Worm (Caenorhabditis elegans) whole organism, L4 larva: ENCODE results near the gene col-71.

Experiments
- D1046.2 ChIP-seq: fragments of 200-800 bp; sonication (Bioruptor generic); IDR thresholded peaks from 2 replicates; pipeline ENCODE4 v1.3.6; 2022; ENCODE audit warnings: missing genetic modification characterization, missing compliant biosample characterization
- F10B5.3 ChIP-seq: sonication (generic microtip); optimal IDR thresholded peaks from 2 replicates; lab custom pipeline; 2016; ENCODE audit warnings: mild to moderate bottlenecking, missing genetic modification characterization, missing compliant biosample characterization
- F37D6.2 ChIP-seq: sonication (generic microtip); optimal IDR thresholded peaks from 2 replicates; lab custom pipeline; 2016; ENCODE audit warnings: mild to moderate bottlenecking, missing genetic modification characterization, missing compliant biosample characterization
- F49E8.2 ChIP-seq: sonication (generic microtip); optimal IDR thresholded peaks from 2 replicates; lab custom pipeline; 2016; ENCODE audit warnings: missing compliant biosample characterization, mild to moderate bottlenecking, missing genetic modification characterization, borderline replicate concordance
- R02D3.7 ChIP-seq: fragments of 150-350 bp; sonication (generic microtip); optimal IDR thresholded peaks from 3 replicates; lab custom pipeline; 2014; ENCODE audit warnings: missing biosample characterization, missing genetic modification characterization
- T26A8.4 ChIP-seq: fragments of 200-800 bp; sonication (Bioruptor generic); IDR thresholded peaks from 2 replicates; pipeline ENCODE4 v1.3.6; 2022; ENCODE audit warnings: missing genetic modification characterization, missing compliant biosample characterization
- Y105C5A.15 ChIP-seq: fragments of 200-800 bp; sonication (Bioruptor generic); IDR thresholded peaks from 2 replicates; pipeline ENCODE4 v1.3.6; 2022; ENCODE audit warnings: missing genetic modification characterization, missing compliant biosample characterization
- Y48G9A.11 ChIP-seq: fragments of 200-800 bp; sonication (Bioruptor generic); IDR thresholded peaks from 2 replicates; pipeline ENCODE4 v1.3.6; 2022; ENCODE audit warnings: missing genetic modification reagents, missing genetic modification characterization, missing compliant biosample characterization
- ama-1 ChIP-seq: fragments of 150-350 bp; optimal IDR thresholded peaks from 2 replicates; lab custom pipeline; 2014; ENCODE audit warnings: inconsistent platforms, mixed read lengths
- arid-1 ChIP-seq: fragments of 200-800 bp; sonication (Bioruptor generic); conservative IDR thresholded peaks from 2 replicates; pipeline ENCODE4 v1.3.6; 2022; ENCODE audit warnings: missing genetic modification reagents, missing genetic modification characterization, missing compliant biosample characterization
- ceh-32 ChIP-seq: sonication (generic microtip); optimal IDR thresholded peaks from 2 replicates; lab custom pipeline; 2016; ENCODE audit warnings: mild to moderate bottlenecking, missing genetic modification characterization, missing compliant biosample characterization; ENCODE audit not compliant: poor library complexity
- ceh-82 ChIP-seq: sonication (generic microtip); optimal IDR thresholded peaks from 2 replicates; lab custom pipeline; 2017; ENCODE audit warnings: missing biosample characterization, missing genetic modification characterization
- daf-12 ChIP-seq: fragments of 150-350 bp; optimal IDR thresholded peaks from 2 replicates; lab custom pipeline; 2014; ENCODE audit warnings: missing biosample characterization, missing genetic modification reagents, missing genetic modification characterization
- daf-19 ChIP-seq: fragments of 200-800 bp; sonication (Bioruptor generic); conservative IDR thresholded peaks from 2 replicates; pipeline ENCODE4 v1.3.6; 2022; ENCODE audit warnings: missing genetic modification characterization, missing compliant biosample characterization
- daf-8 ChIP-seq: fragments of 200-800 bp; sonication (Bioruptor generic); IDR thresholded peaks from 2 replicates; pipeline ENCODE4 v1.3.6; 2022; ENCODE audit warnings: missing genetic modification characterization, missing compliant biosample characterization
- duxl-1 ChIP-seq: sonication (generic microtip); optimal IDR thresholded peaks from 2 replicates; lab custom pipeline; 2016; ENCODE audit warnings: mild to moderate bottlenecking, missing genetic modification characterization, moderate library complexity, missing compliant biosample characterization; ENCODE audit not compliant: poor library complexity
- fkh-10 ChIP-seq: fragments of 150-350 bp; optimal IDR thresholded peaks from 2 replicates; lab custom pipeline; 2014; ENCODE audit warnings: missing biosample characterization, missing genetic modification reagents, missing genetic modification characterization
- fos-1 ChIP-seq: fragments of 150-350 bp; optimal IDR thresholded peaks from 2 replicates; lab custom pipeline; 2014; ENCODE audit warnings: missing biosample characterization, missing genetic modification characterization
- hlh-11 ChIP-seq: fragments of 200-800 bp; sonication (Bioruptor generic); optimal IDR thresholded peaks from 2 replicates; lab custom pipeline; 2018; ENCODE audit warnings: mild to moderate bottlenecking, missing genetic modification characterization, missing compliant biosample characterization
- hlh-30 ChIP-seq: sonication (generic microtip); optimal IDR thresholded peaks from 2 replicates; lab custom pipeline; 2017; ENCODE audit warnings: antibody characterized with exemption, mild to moderate bottlenecking, missing genetic modification characterization, missing compliant biosample characterization; ENCODE audit not compliant: insufficient read depth
- hmg-1.1 ChIP-seq: fragments of 200-800 bp; sonication (Bioruptor generic); IDR thresholded peaks from 2 replicates; pipeline ENCODE4 v1.3.6; 2022; ENCODE audit warnings: missing genetic modification reagents, missing genetic modification characterization, missing compliant biosample characterization
- jun-1 ChIP-seq: fragments of 150-350 bp; optimal IDR thresholded peaks from 2 replicates; lab custom pipeline; 2014; ENCODE audit warnings: missing biosample characterization, missing genetic modification reagents, missing genetic modification characterization
- lin-29 ChIP-seq: fragments of 200-800 bp; sonication (Bioruptor generic); IDR thresholded peaks from 2 replicates; pipeline ENCODE4 v1.3.6; 2022; ENCODE audit warnings: missing genetic modification reagents, missing genetic modification characterization, missing compliant biosample characterization
- mdl-1 ChIP-seq, 2 experiments: fragments of 150-350 bp in 1 of 2; sonication (generic microtip) in 1 of 2; optimal IDR thresholded peaks; 2 replicates each; lab custom pipeline; 2014 to 2017; ENCODE audit warnings: missing biosample characterization in 2 of 2, missing genetic modification characterization in 2 of 2
- mdt-29 ChIP-seq: fragments of 200-800 bp; sonication (Bioruptor generic); IDR thresholded peaks from 2 replicates; pipeline ENCODE4 v1.3.6; 2022; ENCODE audit warnings: missing genetic modification reagents, missing genetic modification characterization, missing compliant biosample characterization
- mes-2 ChIP-seq: sonication (generic microtip); optimal IDR thresholded peaks from 2 replicates; lab custom pipeline; 2016; ENCODE audit warnings: missing genotype, mild to moderate bottlenecking, missing genetic modification characterization, missing compliant biosample characterization; ENCODE audit not compliant: poor library complexity, severe bottlenecking
- mxl-3 ChIP-seq: fragments of 200-800 bp; sonication (Bioruptor generic); optimal IDR thresholded peaks from 2 replicates; lab custom pipeline; 2018; ENCODE audit warnings: mild to moderate bottlenecking, missing genetic modification characterization, missing compliant biosample characterization
- nhr-111 ChIP-seq: fragments of 200-800 bp; sonication (Bioruptor generic); optimal IDR thresholded peaks from 2 replicates; lab custom pipeline; 2018; ENCODE audit warnings: mild to moderate bottlenecking, missing genetic modification characterization, missing compliant biosample characterization
- nhr-25 ChIP-seq: sonication (generic microtip); optimal IDR thresholded peaks from 2 replicates; lab custom pipeline; 2017; ENCODE audit warnings: missing genetic modification characterization, mild to moderate bottlenecking, missing compliant biosample characterization, antibody characterized with exemption, moderate library complexity, borderline replicate concordance; ENCODE audit not compliant: insufficient read depth
- nhr-28 ChIP-seq: fragments of 150-350 bp; optimal IDR thresholded peaks from 2 replicates; lab custom pipeline; 2014; ENCODE audit warnings: missing biosample characterization, missing genetic modification characterization
- nhr-41 ChIP-seq: fragments of 200-800 bp; sonication (Bioruptor generic); IDR thresholded peaks from 2 replicates; pipeline ENCODE4 v1.3.6; 2022; ENCODE audit warnings: missing genetic modification reagents, missing genetic modification characterization, missing compliant biosample characterization
- nhr-42 ChIP-seq: fragments of 200-800 bp; sonication (Bioruptor generic); IDR thresholded peaks from 2 replicates; pipeline ENCODE4 v1.3.6; 2022; ENCODE audit warnings: missing genetic modification characterization, missing compliant biosample characterization
- nhr-48 ChIP-seq: sonication (generic microtip); optimal IDR thresholded peaks from 2 replicates; lab custom pipeline; 2016; ENCODE audit warnings: mild to moderate bottlenecking, missing genetic modification characterization, missing compliant biosample characterization
- nhr-6 ChIP-seq: fragments of 150-350 bp; optimal IDR thresholded peaks from 2 replicates; lab custom pipeline; 2014; ENCODE audit warnings: missing biosample characterization, missing genetic modification characterization
- nhr-76 ChIP-seq: fragments of 150-350 bp; optimal IDR thresholded peaks from 2 replicates; lab custom pipeline; 2014; ENCODE audit warnings: missing biosample characterization, missing genetic modification characterization
- nhr-77 ChIP-seq: fragments of 150-350 bp; optimal IDR thresholded peaks from 2 replicates; lab custom pipeline; 2014; ENCODE audit warnings: missing biosample characterization, missing genetic modification characterization
- pqm-1 ChIP-seq: sonication (generic microtip); optimal IDR thresholded peaks from 2 replicates; lab custom pipeline; 2017; ENCODE audit warnings: missing biosample characterization, missing genetic modification characterization
- saeg-2 ChIP-seq: fragments of 200-800 bp; sonication (Bioruptor generic); IDR thresholded peaks from 2 replicates; pipeline ENCODE4 v1.3.6; 2022; ENCODE audit warnings: missing genetic modification reagents, missing genetic modification characterization, missing compliant biosample characterization
- sdz-12 ChIP-seq: fragments of 200-800 bp; sonication (Bioruptor generic); optimal IDR thresholded peaks from 2 replicates; lab custom pipeline; 2018; ENCODE audit warnings: mild to moderate bottlenecking, missing genetic modification characterization, missing compliant biosample characterization
- snpc-1.2 ChIP-seq: fragments of 200-800 bp; sonication (Bioruptor generic); IDR thresholded peaks from 2 replicates; pipeline ENCODE4 v1.3.6; 2022; ENCODE audit warnings: missing genetic modification reagents, missing genetic modification characterization, missing compliant biosample characterization
- snpc-4 ChIP-seq: fragments of 150-350 bp; optimal IDR thresholded peaks from 2 replicates; lab custom pipeline; 2014; ENCODE audit warnings: missing biosample characterization, missing genetic modification characterization
- spr-1 ChIP-seq: sonication (generic microtip); optimal IDR thresholded peaks from 2 replicates; lab custom pipeline; 2016; ENCODE audit warnings: mild to moderate bottlenecking, missing genetic modification characterization, missing compliant biosample characterization
- tra-1 ChIP-seq: fragments of 200-800 bp; sonication (Bioruptor generic); IDR thresholded peaks from 2 replicates; pipeline ENCODE4 v1.3.6; 2022; ENCODE audit warnings: missing genetic modification reagents, missing genetic modification characterization, missing compliant biosample characterization
- unc-39 ChIP-seq: sonication (generic microtip); optimal IDR thresholded peaks from 2 replicates; lab custom pipeline; 2017; ENCODE audit warnings: missing biosample characterization, missing genetic modification characterization
- unc-62 ChIP-seq, 3 experiments: fragments of 150-350 bp in 1 of 3; sonication (generic microtip); optimal IDR thresholded peaks in 2 of 3; peaks in 1 of 3; 1 replicate in 1 of 3; 2 replicates in 2 of 3; lab custom pipeline; 2014 to 2017; ENCODE audit warnings: missing biosample characterization in 3 of 3, missing genetic modification characterization in 3 of 3, missing genetic modification reagents in 3 of 3, missing genotype in 1 of 3
- vab-7 ChIP-seq: fragments of 200-800 bp; sonication (Bioruptor generic); IDR thresholded peaks from 2 replicates; pipeline ENCODE4 v1.3.6; 2022; ENCODE audit warnings: missing genetic modification reagents, missing genetic modification characterization, missing compliant biosample characterization
- zfp-2 ChIP-seq: sonication (generic microtip); optimal IDR thresholded peaks from 2 replicates; lab custom pipeline; 2016; ENCODE audit warnings: mild to moderate bottlenecking, missing genetic modification characterization, missing compliant biosample characterization
- zfp-3 ChIP-seq: fragments of 200-800 bp; sonication (Bioruptor generic); conservative IDR thresholded peaks from 2 replicates; pipeline ENCODE4 v1.3.6; 2022; ENCODE audit warnings: missing genetic modification reagents, missing genetic modification characterization, missing compliant biosample characterization
- ztf-7 ChIP-seq: fragments of 150-350 bp; optimal IDR thresholded peaks from 2 replicates; lab custom pipeline; 2014; ENCODE audit warnings: missing biosample characterization, missing genetic modification characterization

The col-71 gene

DNA sequence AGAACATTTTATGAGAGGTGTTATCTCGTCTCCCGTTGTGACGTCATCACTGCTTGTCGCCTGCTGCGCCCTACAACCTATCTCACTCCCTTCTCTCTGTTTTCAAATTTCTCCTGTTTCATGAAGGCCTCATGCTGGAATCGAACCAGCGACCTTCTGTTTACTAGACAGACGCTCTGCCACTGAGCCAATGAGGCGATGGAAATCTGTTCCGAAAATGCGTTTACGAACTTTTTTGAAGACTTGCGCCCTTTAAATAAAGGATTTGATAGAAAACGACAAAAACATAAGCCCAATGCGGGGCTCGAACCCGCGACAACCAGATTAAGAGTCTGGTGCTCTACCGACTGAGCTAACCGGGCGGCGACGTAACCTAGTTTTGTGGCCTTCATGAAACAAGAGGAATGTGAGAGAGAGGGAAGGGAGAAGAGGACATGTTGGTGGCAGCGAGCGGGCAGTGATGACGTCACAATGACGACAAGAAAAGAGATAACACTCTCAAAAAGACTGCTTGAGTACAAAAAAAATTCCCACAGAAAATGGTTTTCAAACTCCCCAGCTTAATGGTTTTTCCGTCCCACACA lies 16.7 kb upstream of the col-71 start, which contains the start of gene clec-126 (continued):
- 0 out of 2 replicates have a peak, but pooled peaks have one; percentile 11 for TF ChIP-seq zfp-3
- peak; percentile 59 for TF ChIP-seq ztf-7 (tag; lab: Kevin White, UChicago)
- TF ChIP-seq fkh-10 (GFP tag; lab: Kevin White, UChicago) = peak; percentile 30
- TF ChIP-seq Y105C5A.15 (GFP tag; lab: Robert Waterston, UW) = peak; percentile 31; the same call in 1 of the 2 replicates
- TF ChIP-seq nhr-42 = no peak; the same call in 1 of the 2 replicates
- 0 out of 2 replicates have a peak, but pooled peaks have one; percentile 10 for TF ChIP-seq lin-29
- no peak for TF ChIP-seq daf-8 (GFP tag; lab: Robert Waterston, UW)
- TF ChIP-seq spr-1 (tag; lab: Kevin White, UChicago) = peak; percentile 91
- TF ChIP-seq duxl-1 = peak; percentile 67
- TF ChIP-seq zfp-2 (tag; lab: Kevin White, UChicago) = peak; percentile 65
- no peak for TF ChIP-seq nhr-25 (tag; lab: Kevin White, UChicago)
- TF ChIP-seq mdt-29 (GFP tag; lab: Robert Waterston, UW) = 0 out of 2 replicates have a peak, but pooled peaks have one; percentile 63
- TF ChIP-seq snpc-1.2 (GFP tag; lab: Robert Waterston, UW) = peak; percentile 73
- peak; percentile 58 for TF ChIP-seq mes-2 (tag; lab: Kevin White, UChicago)
- TF ChIP-seq F49E8.2 (tag; lab: Kevin White, UChicago) = peak; percentile 65
- peak; percentile 11 for TF ChIP-seq nhr-111 (GFP tag; lab: Kevin White, UChicago)
- TF ChIP-seq unc-62 (GFP tag; optimal IDR thresholded peaks at IDR 0.05 in 1 of 2; lab: Kevin White, UChicago) = peak in 1 of 2 experiments; percentile 64
- TF ChIP-seq unc-62 (tag; optimal IDR thresholded peaks at IDR 0.05; lab: Kevin White, UChicago) = no peak
- TF ChIP-seq hlh-11 (tag; lab: Kevin White, UChicago) = peak; percentile 84
- TF ChIP-seq nhr-76 (tag; lab: Kevin White, UChicago) = no peak
- TF ChIP-seq nhr-48 (tag; lab: Kevin White, UChicago) = peak; percentile 82
- peak; percentile 63 for TF ChIP-seq mxl-3
- TF ChIP-seq F10B5.3 (tag; lab: Kevin White, UChicago) = peak; percentile 48
- no peak for TF ChIP-seq R02D3.7 (tag; lab: Kevin White, UChicago)
- peak; percentile 73; the same call in 1 of the 2 replicates for TF ChIP-seq D1046.2 (GFP tag; lab: Robert Waterston, UW)
- peak; percentile 60 for TF ChIP-seq jun-1 (tag; lab: Kevin White, UChicago)
- no peak for TF ChIP-seq saeg-2 (GFP tag; lab: Robert Waterston, UW)
- TF ChIP-seq nhr-6 = no peak
- TF ChIP-seq ceh-32 (tag; lab: Kevin White, UChicago) = no peak
- peak; percentile 85 for TF ChIP-seq hlh-30 (tag; lab: Kevin White, UChicago)
- TF ChIP-seq ceh-82 (tag; lab: Kevin White, UChicago) = no peak
- peak; percentile 31; the same call in 1 of the 2 replicates for TF ChIP-seq arid-1
- TF ChIP-seq nhr-77 = peak; percentile 74
- TF ChIP-seq snpc-4 = peak; percentile 12
- TF ChIP-seq fos-1 = no peak
- TF ChIP-seq daf-19 (GFP tag; lab: Robert Waterston, UW) = no peak
- TF ChIP-seq nhr-41 = no peak; the same call in 1 of the 2 replicates
- TF ChIP-seq hmg-1.1 (GFP tag; lab: Robert Waterston, UW) = peak; percentile 84
- peak; percentile 80 for TF ChIP-seq vab-7
- peak; percentile 73 for TF ChIP-seq Y48G9A.11
- TF ChIP-seq F37D6.2 (tag; lab: Kevin White, UChicago) = peak; percentile 63
- TF ChIP-seq tra-1 (GFP tag; lab: Robert Waterston, UW) = peak; percentile 71; the same call in 1 of the 2 replicates
- peak in 1 of 2 experiments; percentile 11 for TF ChIP-seq mdl-1 (tag; optimal IDR thresholded peaks at IDR 0.05; lab: Kevin White, UChicago)
- peak; percentile 34 for TF ChIP-seq sdz-12 (GFP tag; lab: Kevin White, UChicago)
- no peak for TF ChIP-seq unc-39 (tag; lab: Kevin White, UChicago)
- TF ChIP-seq daf-12 (tag; lab: Kevin White, UChicago) = no peak
- peak; percentile 54 for TF ChIP-seq nhr-28 (tag; lab: Kevin White, UChicago)
- TF ChIP-seq T26A8.4 (GFP tag; lab: Robert Waterston, UW) = peak; percentile 80
- TF ChIP-seq pqm-1 (tag; lab: Kevin White, UChicago) = no peak
- no peak for TF ChIP-seq ama-1 (lab: Kevin White, UChicago)
